Worm (Caenorhabditis elegans) whole organism, L4/young adult: Measurements from ENCODE around the gene cutl-1.

ENCODE experiments used
- W03F9.2 ChIP-seq: fragments of 150-350 bp; optimal IDR thresholded peaks from 2 replicates; lab custom pipeline; 2014; ENCODE audit warnings: missing biosample characterization, missing genetic modification characterization
- dao-5 ChIP-seq: sonication (generic microtip); optimal IDR thresholded peaks from 2 replicates; lab custom pipeline; 2016; ENCODE audit warnings: missing genotype, missing genetic modification characterization, moderate library complexity, missing compliant biosample characterization
- him-1 ChIP-seq: sonication (generic microtip); optimal IDR thresholded peaks from 2 replicates; lab custom pipeline; 2016; ENCODE audit warnings: missing genotype, missing genetic modification reagents, missing genetic modification characterization, missing compliant biosample characterization

DNA sequence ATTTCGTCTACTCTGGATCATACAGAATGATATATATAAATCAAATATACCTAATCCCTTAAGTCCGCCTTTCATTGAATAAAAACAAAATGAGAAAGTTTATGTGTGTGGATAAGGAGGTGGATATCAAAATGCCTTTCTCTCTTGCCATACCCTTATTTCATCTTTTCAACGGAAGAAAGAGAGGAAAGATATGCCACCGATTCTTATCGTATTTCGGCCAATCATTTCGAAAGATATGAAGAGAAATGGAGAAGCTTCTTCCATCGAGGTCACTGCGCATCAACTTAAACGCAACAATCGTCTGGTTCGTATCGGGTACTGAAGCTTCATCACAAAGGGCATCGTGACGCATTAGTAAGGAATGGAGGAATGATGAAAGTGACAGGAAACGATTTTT is 7.4 kb upstream of the cutl-1 start:
- no peak for TF ChIP-seq him-1 (tag; lab: Kevin White, UChicago)
- no peak for TF ChIP-seq dao-5 (tag; lab: Kevin White, UChicago)
- TF ChIP-seq W03F9.2, result no peak
